Worm (Caenorhabditis elegans) whole organism, young adult: ENCODE results near the gene cdk-12.

Experiments used
- F22D6.2 ChIP-seq: sonication (generic microtip); optimal IDR thresholded peaks from 2 replicates; lab custom pipeline; 2016; ENCODE audit warnings: mild to moderate bottlenecking, missing genetic modification characterization, missing compliant biosample characterization
- atf-7 ChIP-seq: sonication (generic microtip); optimal IDR thresholded peaks from 2 replicates; lab custom pipeline; 2017; ENCODE audit warnings: mild to moderate bottlenecking, missing genetic modification characterization, missing compliant biosample characterization
- unc-62 ChIP-seq: fragments of 150-350 bp; optimal IDR thresholded peaks from 2 replicates; lab custom pipeline; 2014; ENCODE audit warnings: missing biosample characterization, missing genetic modification reagents, missing genetic modification characterization

- no peak for TF ChIP-seq unc-62 (GFP tag; lab: Kevin White, UChicago)
- TF ChIP-seq atf-7 = no peak
- TF ChIP-seq F22D6.2 = no peak
Observed at ce11 chrIII:4391319-4391718, 58.5 kb downstream of the cdk-12 start.
